Fruit fly (Drosophila melanogaster) whole organism, prepupa: Measurements from ENCODE around the gene NFAT.

Source experiments
- CG10631 ChIP-seq: fragments of 200-800 bp; sonication (Bioruptor generic); optimal IDR thresholded peaks from 2 replicates; lab custom pipeline; 2016; ENCODE audit warnings: missing biosample characterization, missing genetic modification characterization
- CG11902 ChIP-seq: fragments of 200-800 bp; sonication (Bioruptor generic); optimal IDR thresholded peaks from 3 replicates; lab custom pipeline; 2016; ENCODE audit warnings: missing biosample characterization, missing genetic modification characterization
- CG15336 ChIP-seq: fragments of 200-800 bp; sonication (Bioruptor generic); IDR thresholded peaks from 2 replicates; pipeline ENCODE4 v1.3.6; 2022; ENCODE audit warnings: missing biosample characterization, missing genetic modification characterization
- CG1621 ChIP-seq: fragments of 200-800 bp; sonication (Bioruptor generic); optimal IDR thresholded peaks from 3 replicates; lab custom pipeline; 2018; ENCODE audit warnings: missing biosample characterization, mild to moderate bottlenecking, missing genetic modification characterization
- CG3032 ChIP-seq: fragments of 200-800 bp; optimal IDR thresholded peaks from 2 replicates; lab custom pipeline; 2019; ENCODE audit warnings: missing biosample characterization, mild to moderate bottlenecking, missing genetic modification characterization, moderate library complexity
- CG31627 ChIP-seq: fragments of 200-800 bp; sonication (Bioruptor generic); optimal IDR thresholded peaks from 3 replicates; lab custom pipeline; 2016; ENCODE audit warnings: missing biosample characterization, missing genetic modification characterization
- CG32006 ChIP-seq: fragments of 200-800 bp; sonication (Bioruptor generic); optimal IDR thresholded peaks from 3 replicates; lab custom pipeline; 2017; ENCODE audit warnings: missing biosample characterization, mild to moderate bottlenecking, missing genetic modification characterization
- CG3919 ChIP-seq: fragments of 200-800 bp; sonication (Bioruptor generic); optimal IDR thresholded peaks from 3 replicates; lab custom pipeline; 2016; ENCODE audit warnings: missing biosample characterization, missing genetic modification characterization
- CG6163 ChIP-seq: fragments of 200-800 bp; sonication (Bioruptor generic); IDR thresholded peaks from 3 replicates; pipeline ENCODE4 v1.3.6; 2022; ENCODE audit warnings: missing biosample characterization, missing genetic modification characterization
- CG6792 ChIP-seq: fragments of 200-800 bp; sonication (Bioruptor generic); optimal IDR thresholded peaks from 3 replicates; lab custom pipeline; 2016; ENCODE audit warnings: missing biosample characterization, missing genetic modification characterization
- CG6854 ChIP-seq: fragments of 200-800 bp; sonication (Bioruptor generic); optimal IDR thresholded peaks from 2 replicates; lab custom pipeline; 2017; ENCODE audit warnings: missing biosample characterization, mild to moderate bottlenecking, missing genetic modification characterization
- CG8119 ChIP-seq: fragments of 200-800 bp; sonication (Bioruptor generic); IDR thresholded peaks from 3 replicates; pipeline ENCODE4 v1.3.6; 2022; ENCODE audit warnings: missing biosample characterization, missing genetic modification characterization
- CG8319 ChIP-seq: fragments of 200-800 bp; sonication (Bioruptor generic); optimal IDR thresholded peaks from 3 replicates; lab custom pipeline; 2016; ENCODE audit warnings: missing biosample characterization, missing genetic modification characterization
- CG8632 ChIP-seq: fragments of 200-800 bp; sonication (Bioruptor generic); optimal IDR thresholded peaks from 3 replicates; lab custom pipeline; 2016; ENCODE audit warnings: missing biosample characterization, missing genetic modification characterization
- Hr38 ChIP-seq: sonication (Bioruptor generic); optimal IDR thresholded peaks from 2 replicates; lab custom pipeline; 2016; ENCODE audit warnings: missing biosample characterization, missing genetic modification characterization
- Hr4 ChIP-seq: fragments of 200-800 bp; sonication (Bioruptor generic); optimal IDR thresholded peaks from 3 replicates; lab custom pipeline; 2016; ENCODE audit warnings: missing biosample characterization, missing genetic modification characterization
- Sox102F ChIP-seq: fragments of 200-800 bp; sonication (Bioruptor generic); optimal IDR thresholded peaks from 2 replicates; lab custom pipeline; 2016; ENCODE audit warnings: missing biosample characterization, mild to moderate bottlenecking, missing genetic modification characterization
- achi ChIP-seq: fragments of 200-800 bp; sonication (Bioruptor generic); optimal IDR thresholded peaks from 3 replicates; lab custom pipeline; 2016; ENCODE audit warnings: missing biosample characterization, missing genetic modification characterization
- acj6 ChIP-seq: fragments of 200-800 bp; sonication (Bioruptor generic); optimal IDR thresholded peaks from 3 replicates; lab custom pipeline; 2016; ENCODE audit warnings: missing biosample characterization, missing genetic modification characterization
- dsx ChIP-seq: fragments of 200-800 bp; optimal IDR thresholded peaks from 3 replicates; lab custom pipeline; 2019; ENCODE audit warnings: missing biosample characterization, mild to moderate bottlenecking, missing genetic modification characterization, moderate library complexity; ENCODE audit not compliant: poor library complexity, severe bottlenecking
- eg ChIP-seq: fragments of 200-800 bp; sonication (Bioruptor generic); IDR thresholded peaks from 3 replicates; pipeline ENCODE4 v1.3.6; 2022; ENCODE audit warnings: missing biosample characterization, missing genetic modification characterization
- esn ChIP-seq: fragments of 200-800 bp; sonication (Bioruptor generic); optimal IDR thresholded peaks from 2 replicates; lab custom pipeline; 2016; ENCODE audit warnings: missing biosample characterization, mild to moderate bottlenecking, missing genetic modification characterization, moderate library complexity
- fkh ChIP-seq: fragments of 200-800 bp; sonication (Bioruptor generic); optimal IDR thresholded peaks from 3 replicates; lab custom pipeline; 2017; ENCODE audit warnings: missing biosample characterization, mild to moderate bottlenecking, missing genetic modification characterization, moderate library complexity
- lz ChIP-seq: fragments of 200-800 bp; sonication (Bioruptor generic); optimal IDR thresholded peaks from 3 replicates; lab custom pipeline; 2016; ENCODE audit warnings: missing biosample characterization, missing genetic modification characterization
- net ChIP-seq: fragments of 200-800 bp; sonication (Bioruptor generic); optimal IDR thresholded peaks from 3 replicates; lab custom pipeline; 2016; ENCODE audit warnings: missing biosample characterization, missing genetic modification characterization
- spab ChIP-seq: fragments of 200-800 bp; sonication (Bioruptor generic); optimal IDR thresholded peaks from 2 replicates; lab custom pipeline; 2017; ENCODE audit warnings: missing biosample characterization, mild to moderate bottlenecking, missing genetic modification characterization, missing genetic modification reagents
- ss ChIP-seq, 2 experiments: fragments of 200-800 bp; sonication (Bioruptor generic); optimal IDR thresholded peaks; 2 replicates in 1 of 2; 3 replicates in 1 of 2; lab custom pipeline; 2017 to 2018; ENCODE audit warnings: mild to moderate bottlenecking in 2 of 2, missing biosample characterization in 2 of 2, missing genetic modification characterization in 2 of 2, moderate library complexity in 1 of 2
- topi ChIP-seq: fragments of 200-800 bp; sonication (Bioruptor generic); optimal IDR thresholded peaks from 3 replicates; lab custom pipeline; 2016; ENCODE audit warnings: missing biosample characterization, missing genetic modification characterization
- vri ChIP-seq: fragments of 200-800 bp; sonication (Bioruptor generic); optimal IDR thresholded peaks from 3 replicates; lab custom pipeline; 2016; ENCODE audit warnings: missing biosample characterization, mild to moderate bottlenecking, missing genetic modification characterization

The NFAT gene

dm6 chrX:13602071-13602858 is 22.3 kb upstream of the NFAT start, which contains the start of gene up:
Gene up, minus strand, starts transcription at chrX:13602578.
- TF ChIP-seq dsx, result no peak
- no peak for TF ChIP-seq achi (GFP tag; lab: Kevin White, UChicago)
- TF ChIP-seq eg (GFP tag; lab: Robert Waterston, UW), result 0 out of 3 replicates have a peak, but pooled peaks have one; percentile 21
- TF ChIP-seq spab (GFP tag; lab: Kevin White, UChicago), result no peak

- TF ChIP-seq ss (GFP tag; optimal IDR thresholded peaks at IDR 0.05; lab: Kevin White, UChicago) (no peak), CG1621 (tag; lab: Kevin White, UChicago) (no peak), CG8119 (GFP tag; lab: Robert Waterston, UW) (no peak), lz (no peak), CG6854 (GFP tag; lab: Kevin White, UChicago) (no peak), Sox102F (GFP tag; lab: Kevin White, UChicago) (no peak), topi (GFP tag; lab: Kevin White, UChicago) (no peak), CG3919 (no peak), CG11902 (no peak), CG8319 (GFP tag; lab: Kevin White, UChicago) (no peak), CG8632 (GFP tag; lab: Kevin White, UChicago) (no peak), CG31627 (GFP tag; lab: Kevin White, UChicago) (no peak), CG10631 (no peak), net (no peak)
Measured at dm6 chrX:13604499-13604898, 20.0 kb upstream of the NFAT start.

- TF ChIP-seq lz, result no peak
- TF ChIP-seq vri, result no peak
Measured at dm6 chrX:13605381-13605780, 19.2 kb upstream of the NFAT start, which contains the start of gene CG11178. Gene CG11178, plus strand, starts transcription at chrX:13605681.

dm6 chrX:13605942-13606491 is 18.5 kb upstream of the NFAT start:
- TF ChIP-seq eg (GFP tag; lab: Robert Waterston, UW) (no peak), CG3032 (tag; lab: Kevin White, UChicago) (peak; percentile 24), dsx (no peak), esn (peak; percentile 10), Hr4 (GFP tag; lab: Kevin White, UChicago) (no peak)

dm6 chrX:13611884-13612283 is 12.7 kb upstream of the NFAT start, which contains the start of the genes Ndc80 and BthD:
Gene Ndc80, minus strand, starts transcription at chrX:13612062.
Gene BthD, plus strand, starts transcription at chrX:13612131.
- no peak for TF ChIP-seq CG32006 (GFP tag; lab: Kevin White, UChicago)
- TF ChIP-seq fkh (GFP tag; lab: Kevin White, UChicago), result peak; percentile 88
- TF ChIP-seq CG3919, result no peak
- TF ChIP-seq, all 60 proteins: peak for 1

- TF ChIP-seq CG6792 (GFP tag; lab: Kevin White, UChicago) (no peak), CG1621 (tag; lab: Kevin White, UChicago) (peak; percentile 33), CG3032 (tag; lab: Kevin White, UChicago) (peak; percentile 8), CG8632 (GFP tag; lab: Kevin White, UChicago) (no peak), CG15336 (GFP tag; lab: Robert Waterston, UW) (peak; percentile 28; the same call in 1 of the 2 replicates), Hr4 (GFP tag; lab: Kevin White, UChicago) (no peak), CG6163 (GFP tag; lab: Robert Waterston, UW) (0 out of 3 replicates have a peak, but pooled peaks have one; percentile 14), CG6854 (GFP tag; lab: Kevin White, UChicago) (peak; percentile 25), CG11902 (no peak), Hr38 (GFP tag; lab: Kevin White, UChicago) (no peak), CG8119 (GFP tag; lab: Robert Waterston, UW) (no peak), acj6 (no peak), eg (GFP tag; lab: Robert Waterston, UW) (no peak)
Measured at dm6 chrX:13615992-13616391, 8.6 kb upstream of the NFAT start.
